Worm (Caenorhabditis elegans) whole organism, early embryonic: ENCODE measurements around the gene Y53C12A.10.

Experiments
- B0310.2 ChIP-seq: sonication (generic microtip); optimal IDR thresholded peaks from 2 replicates; lab custom pipeline; 2016; ENCODE audit warnings: mild to moderate bottlenecking, missing genetic modification characterization, missing compliant biosample characterization
- aly-1 ChIP-seq: sonication (generic microtip); optimal IDR thresholded peaks from 2 replicates; lab custom pipeline; 2016; ENCODE audit warnings: missing genetic modification characterization, missing compliant biosample characterization
- ama-1 ChIP-seq: fragments of 150-350 bp; optimal IDR thresholded peaks from 2 replicates; lab custom pipeline; 2014
- ceh-36 ChIP-seq: sonication (generic microtip); optimal IDR thresholded peaks from 2 replicates; lab custom pipeline; 2016; ENCODE audit warnings: missing genetic modification characterization, inconsistent platforms, missing compliant biosample characterization
- tbx-37 ChIP-seq: fragments of 200-800 bp; sonication (Bioruptor generic); conservative IDR thresholded peaks from 2 replicates; pipeline ENCODE4 v1.3.6; 2022; ENCODE audit warnings: missing genetic modification reagents, missing genetic modification characterization, missing compliant biosample characterization
- tra-4 ChIP-seq: sonication (generic microtip); optimal IDR thresholded peaks from 2 replicates; lab custom pipeline; 2017; ENCODE audit warnings: missing genetic modification characterization, missing compliant biosample characterization

DNA sequence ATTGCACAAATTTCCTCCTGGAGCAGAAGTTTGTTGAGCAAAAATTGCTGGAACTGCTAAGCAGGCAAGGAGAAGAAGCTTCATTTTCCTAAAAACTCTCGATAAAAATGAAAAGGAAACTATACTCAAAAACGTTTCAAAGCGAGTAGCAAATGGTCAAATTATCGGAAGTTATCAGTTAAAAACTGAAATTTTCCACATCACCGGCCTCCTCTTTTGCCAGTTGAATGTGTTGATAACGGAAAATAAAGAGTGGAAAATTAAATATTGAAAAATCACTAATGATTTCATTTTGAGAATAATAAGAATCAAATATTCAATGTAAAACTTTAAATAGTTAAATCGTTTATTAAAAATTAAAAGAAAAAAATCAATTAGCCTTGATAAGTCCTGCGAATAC lies 45.7 kb downstream of the Y53C12A.10 start, which contains the start of gene ZK1320.2:
- TF ChIP-seq ama-1 (lab: Kevin White, UChicago) (no peak), B0310.2 (no peak), tra-4 (no peak), tbx-37 (no peak), aly-1 (no peak), ceh-36 (tag; lab: Kevin White, UChicago) (no peak)
